Worm (Caenorhabditis elegans) whole organism, L4/young adult: Measurements from ENCODE around the gene srab-13.

Experiments
- W03F9.2 ChIP-seq: fragments of 150-350 bp; optimal IDR thresholded peaks from 2 replicates; lab custom pipeline; 2014; ENCODE audit warnings: missing biosample characterization, missing genetic modification characterization
- dao-5 ChIP-seq: sonication (generic microtip); optimal IDR thresholded peaks from 2 replicates; lab custom pipeline; 2016; ENCODE audit warnings: missing genotype, missing genetic modification characterization, moderate library complexity, missing compliant biosample characterization
- him-1 ChIP-seq: sonication (generic microtip); optimal IDR thresholded peaks from 2 replicates; lab custom pipeline; 2016; ENCODE audit warnings: missing genotype, missing genetic modification reagents, missing genetic modification characterization, missing compliant biosample characterization

- no peak for TF ChIP-seq dao-5 (tag; lab: Kevin White, UChicago)
- TF ChIP-seq W03F9.2 (tag; lab: Kevin White, UChicago), result no peak
- no peak for TF ChIP-seq him-1 (tag; lab: Kevin White, UChicago)
Observed at ce11 chrV:2051507-2051906, 23.8 kb upstream of the srab-13 start, which contains the start of gene Y40B10A.11.
